Worm (Caenorhabditis elegans) whole organism, midembryonic: ENCODE results near the gene C49H3.16.

Experiments
- T22C8.4 ChIP-seq: fragments of 200-800 bp; sonication (Bioruptor generic); IDR thresholded peaks from 2 replicates; pipeline ENCODE4 v1.3.6; 2022; ENCODE audit warnings: missing genetic modification characterization, missing compliant biosample characterization
- cog-1 ChIP-seq: sonication (generic microtip); optimal IDR thresholded peaks from 2 replicates; lab custom pipeline; 2016; ENCODE audit warnings: missing genetic modification characterization, missing compliant biosample characterization
- flt-1 ChIP-seq: fragments of 200-800 bp; sonication (Bioruptor generic); IDR thresholded peaks from 2 replicates; pipeline ENCODE4 v1.3.6; 2022; ENCODE audit warnings: missing genetic modification characterization, missing compliant biosample characterization
- klf-2 ChIP-seq: fragments of 200-800 bp; sonication (Bioruptor generic); conservative IDR thresholded peaks from 2 replicates; pipeline ENCODE4 v1.3.6; 2022; ENCODE audit warnings: missing genetic modification reagents, missing genetic modification characterization, missing compliant biosample characterization
- med-1 ChIP-seq: sonication (generic microtip); optimal IDR thresholded peaks from 2 replicates; lab custom pipeline; 2017; ENCODE audit warnings: missing genetic modification characterization, mild to moderate bottlenecking, missing compliant biosample characterization, antibody characterized with exemption, missing genetic modification reagents; ENCODE audit not compliant: insufficient read depth
- ref-1 ChIP-seq: fragments of 200-800 bp; sonication (Bioruptor generic); conservative IDR thresholded peaks from 2 replicates; pipeline ENCODE4 v1.3.6; 2022; ENCODE audit warnings: missing genetic modification reagents, missing genetic modification characterization, missing compliant biosample characterization
- tab-1 ChIP-seq: fragments of 200-800 bp; sonication (Bioruptor generic); IDR thresholded peaks from 2 replicates; pipeline ENCODE4 v1.3.6; 2022; ENCODE audit warnings: missing genetic modification characterization, missing compliant biosample characterization
- ztf-23 ChIP-seq: fragments of 200-800 bp; sonication (Bioruptor generic); IDR thresholded peaks from 2 replicates; pipeline ENCODE4 v1.3.6; 2022; ENCODE audit warnings: missing genetic modification reagents, missing genetic modification characterization, missing compliant biosample characterization
- ztf-29 ChIP-seq: fragments of 200-800 bp; sonication (Bioruptor generic); IDR thresholded peaks from 2 replicates; pipeline ENCODE4 v1.3.6; 2022; ENCODE audit warnings: missing genetic modification reagents, missing genetic modification characterization, missing compliant biosample characterization

Gene C49H3.16

ce11 chrIV:7898489-7898888 lies 21.7 kb upstream of the C49H3.16 start:
- TF ChIP-seq tab-1 (no peak), klf-2 (GFP tag; lab: Robert Waterston, UW) (no peak), ref-1 (GFP tag; lab: Robert Waterston, UW) (no peak), T22C8.4 (GFP tag; lab: Robert Waterston, UW) (no peak), ztf-23 (no peak), med-1 (no peak), cog-1 (tag; lab: Kevin White, UChicago) (no peak), ztf-29 (GFP tag; lab: Robert Waterston, UW) (no peak), flt-1 (no peak)

- no peak for TF ChIP-seq klf-2 (GFP tag; lab: Robert Waterston, UW)
- peak; percentile 13 for TF ChIP-seq cog-1 (tag; lab: Kevin White, UChicago)
Observed at ce11 chrIV:7902221-7902904, 17.9 kb upstream of the C49H3.16 start, which contains the start of gene arp-11. TSS of gene arp-11 (minus strand) at chrIV:7902271.

ce11 chrIV:7903359-7903758 lies 16.9 kb upstream of the C49H3.16 start, which contains the start of gene C49H3.6:
TSS of gene C49H3.6 (plus strand) at chrIV:7903738.
- TF ChIP-seq cog-1 (tag; lab: Kevin White, UChicago): peak; percentile 29
- no peak for TF ChIP-seq flt-1

- TF ChIP-seq klf-2 (GFP tag; lab: Robert Waterston, UW): no peak
- no peak for TF ChIP-seq med-1
- TF ChIP-seq flt-1: no peak
- TF ChIP-seq ztf-23: no peak
- TF ChIP-seq tab-1: no peak
- TF ChIP-seq ztf-29 (GFP tag; lab: Robert Waterston, UW): no peak
- TF ChIP-seq cog-1 (tag; lab: Kevin White, UChicago): no peak
- no peak for TF ChIP-seq T22C8.4 (GFP tag; lab: Robert Waterston, UW)
- TF ChIP-seq ref-1 (GFP tag; lab: Robert Waterston, UW): no peak
Observed at ce11 chrIV:7906643-7907042, 13.6 kb upstream of the C49H3.16 start.

ce11 chrIV:7909455-7910141 lies 10.6 kb upstream of the C49H3.16 start:
- peak; percentile 47; the same call in 1 of the 2 replicates for TF ChIP-seq flt-1
- no peak for TF ChIP-seq ztf-29 (GFP tag; lab: Robert Waterston, UW)

- TF ChIP-seq tab-1 (no peak), T22C8.4 (GFP tag; lab: Robert Waterston, UW) (peak; percentile 54; the same call in 1 of the 2 replicates), klf-2 (GFP tag; lab: Robert Waterston, UW) (no peak)
Observed at ce11 chrIV:7910197-7910735, 10.0 kb upstream of the C49H3.16 start, which contains the start of the genes npp-27 and ntl-4. TSS of gene npp-27 (minus strand) at chrIV:7910247. TSS of gene ntl-4 (plus strand) at chrIV:7910575.

ce11 chrIV:7914991-7915390 lies 5.2 kb upstream of the C49H3.16 start, which contains the start of gene C49H3.4:
TSS of gene C49H3.4 (plus strand) at chrIV:7915291.
- no peak for TF ChIP-seq klf-2 (GFP tag; lab: Robert Waterston, UW)
- TF ChIP-seq ztf-29 (GFP tag; lab: Robert Waterston, UW): no peak
- no peak for TF ChIP-seq T22C8.4 (GFP tag; lab: Robert Waterston, UW)
- no peak for TF ChIP-seq ref-1 (GFP tag; lab: Robert Waterston, UW)
- TF ChIP-seq med-1: no peak
- TF ChIP-seq flt-1: no peak
- TF ChIP-seq tab-1: no peak

- TF ChIP-seq klf-2 (GFP tag; lab: Robert Waterston, UW) (no peak), ztf-23 (no peak), med-1 (no peak), ztf-29 (GFP tag; lab: Robert Waterston, UW) (no peak), tab-1 (no peak), cog-1 (tag; lab: Kevin White, UChicago) (no peak), flt-1 (no peak), ref-1 (GFP tag; lab: Robert Waterston, UW) (no peak), T22C8.4 (GFP tag; lab: Robert Waterston, UW) (no peak)
Observed at ce11 chrIV:7916907-7917306, 3.3 kb upstream of the C49H3.16 start.

ce11 chrIV:7917881-7918280 lies 2.3 kb upstream of the C49H3.16 start:
- TF ChIP-seq tab-1 (no peak), ref-1 (GFP tag; lab: Robert Waterston, UW) (no peak), klf-2 (GFP tag; lab: Robert Waterston, UW) (no peak), ztf-29 (GFP tag; lab: Robert Waterston, UW) (no peak), T22C8.4 (GFP tag; lab: Robert Waterston, UW) (no peak), flt-1 (no peak), med-1 (no peak), cog-1 (tag; lab: Kevin White, UChicago) (no peak), ztf-23 (no peak)

- no peak for TF ChIP-seq ref-1 (GFP tag; lab: Robert Waterston, UW)
- no peak for TF ChIP-seq ztf-29 (GFP tag; lab: Robert Waterston, UW)
- no peak for TF ChIP-seq med-1
- no peak for TF ChIP-seq ztf-23
- TF ChIP-seq tab-1: no peak
- TF ChIP-seq T22C8.4 (GFP tag; lab: Robert Waterston, UW): no peak
- no peak for TF ChIP-seq klf-2 (GFP tag; lab: Robert Waterston, UW)
- no peak for TF ChIP-seq flt-1
- no peak for TF ChIP-seq cog-1 (tag; lab: Kevin White, UChicago)
Observed at ce11 chrIV:7923982-7924480, 3.8 kb downstream of the C49H3.16 start, which contains the start of the genes xpo-3 and C49H3.3. TSS of gene xpo-3 (minus strand) at chrIV:7924032. TSS of gene C49H3.3 (plus strand) at chrIV:7924350.
